Worm (Caenorhabditis elegans) whole organism, L4 larva: ENCODE results near the gene srh-293.

Source experiments
- R02D3.7 ChIP-seq: fragments of 150-350 bp; sonication (generic microtip); optimal IDR thresholded peaks from 3 replicates; lab custom pipeline; 2014; ENCODE audit warnings: missing biosample characterization, missing genetic modification characterization
- ceh-32 ChIP-seq: sonication (generic microtip); optimal IDR thresholded peaks from 2 replicates; lab custom pipeline; 2016; ENCODE audit warnings: mild to moderate bottlenecking, missing genetic modification characterization, missing compliant biosample characterization; ENCODE audit not compliant: poor library complexity
- dmd-6 ChIP-seq: fragments of 200-800 bp; sonication (Bioruptor generic); IDR thresholded peaks from 2 replicates; pipeline ENCODE4 v1.3.6; 2022; ENCODE audit warnings: missing genetic modification reagents, missing genetic modification characterization, missing compliant biosample characterization
- lin-13 ChIP-seq: fragments of 150-350 bp; optimal IDR thresholded peaks from 2 replicates; lab custom pipeline; 2014; ENCODE audit warnings: missing biosample characterization, missing genetic modification reagents, missing genetic modification characterization
- lsy-2 ChIP-seq, 2 experiments: fragments of 150-350 bp in 1 of 2; sonication (generic microtip) in 1 of 2; optimal IDR thresholded peaks; 2 replicates each; lab custom pipeline; 2014 to 2017; ENCODE audit warnings: missing biosample characterization in 2 of 2, missing genetic modification characterization in 2 of 2
- mdl-1 ChIP-seq, 2 experiments: fragments of 150-350 bp in 1 of 2; sonication (generic microtip) in 1 of 2; optimal IDR thresholded peaks; 2 replicates each; lab custom pipeline; 2014 to 2017; ENCODE audit warnings: missing biosample characterization in 2 of 2, missing genetic modification characterization in 2 of 2
- nhr-237 ChIP-seq: sonication (generic microtip); optimal IDR thresholded peaks from 2 replicates; lab custom pipeline; 2017; ENCODE audit warnings: missing biosample characterization, missing genetic modification characterization
- spr-3 ChIP-seq: fragments of 200-800 bp; sonication (Bioruptor generic); optimal IDR thresholded peaks from 2 replicates; lab custom pipeline; 2018; ENCODE audit warnings: mild to moderate bottlenecking, missing genetic modification characterization, missing compliant biosample characterization
- zip-2 ChIP-seq: fragments of 150-350 bp; optimal IDR thresholded peaks from 2 replicates; lab custom pipeline; 2014; ENCODE audit warnings: missing biosample characterization, missing genetic modification characterization

DNA sequence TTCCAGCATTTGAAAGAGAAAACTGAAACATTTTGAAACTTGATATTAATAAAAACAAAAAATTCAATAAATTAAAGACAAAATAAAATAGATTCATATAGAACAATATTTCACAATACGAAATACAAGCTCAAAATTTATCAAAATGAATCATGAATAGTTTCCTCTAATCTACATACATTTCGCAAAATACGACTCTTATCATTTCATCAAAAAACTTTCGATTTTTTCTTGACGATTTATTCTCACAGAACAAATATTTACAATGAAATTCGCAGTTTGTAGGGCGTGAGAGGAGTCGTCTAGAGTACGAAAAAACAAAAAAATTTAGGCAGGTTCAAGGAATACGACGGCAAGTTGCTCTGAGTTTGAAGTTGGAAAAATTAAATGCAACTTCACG is 24.2 kb downstream of the srh-293 start:
- TF ChIP-seq ceh-32 (tag; lab: Kevin White, UChicago) = no peak
- no peak for TF ChIP-seq nhr-237 (tag; lab: Kevin White, UChicago)
- peak; percentile 35; the same call in 1 of the 2 replicates for TF ChIP-seq dmd-6 (GFP tag; lab: Robert Waterston, UW)
- no peak for TF ChIP-seq lin-13 (GFP tag; lab: Kevin White, UChicago)
- no peak for TF ChIP-seq R02D3.7 (tag; lab: Kevin White, UChicago)
- TF ChIP-seq lsy-2 (tag; optimal IDR thresholded peaks at IDR 0.05; lab: Kevin White, UChicago) = no peak
- no peak for TF ChIP-seq mdl-1 (tag; optimal IDR thresholded peaks at IDR 0.05; lab: Kevin White, UChicago)
- TF ChIP-seq zip-2 (tag; lab: Kevin White, UChicago) = no peak
- no peak for TF ChIP-seq spr-3 (GFP tag; lab: Kevin White, UChicago)
